Fruit fly (Drosophila melanogaster) whole organism, prepupa: ENCODE measurements around the gene Obp99b.

Experiments
- CG10631 ChIP-seq: fragments of 200-800 bp; sonication (Bioruptor generic); optimal IDR thresholded peaks from 2 replicates; lab custom pipeline; 2016; ENCODE audit warnings: missing biosample characterization, missing genetic modification characterization
- CG10669 ChIP-seq: fragments of 200-800 bp; sonication (Bioruptor generic); optimal IDR thresholded peaks from 3 replicates; lab custom pipeline; 2018; ENCODE audit warnings: missing biosample characterization, mild to moderate bottlenecking, missing genetic modification characterization, moderate library complexity
- CG11294 ChIP-seq: fragments of 200-800 bp; sonication (Bioruptor generic); IDR thresholded peaks from 2 replicates; pipeline ENCODE4 v1.3.6; 2022; ENCODE audit warnings: missing biosample characterization, missing genetic modification characterization
- CG15336 ChIP-seq: fragments of 200-800 bp; sonication (Bioruptor generic); IDR thresholded peaks from 2 replicates; pipeline ENCODE4 v1.3.6; 2022; ENCODE audit warnings: missing biosample characterization, missing genetic modification characterization
- CG1621 ChIP-seq: fragments of 200-800 bp; sonication (Bioruptor generic); optimal IDR thresholded peaks from 3 replicates; lab custom pipeline; 2018; ENCODE audit warnings: missing biosample characterization, mild to moderate bottlenecking, missing genetic modification characterization
- CG16779 ChIP-seq: fragments of 200-800 bp; sonication (Bioruptor generic); optimal IDR thresholded peaks from 3 replicates; lab custom pipeline; 2017; ENCODE audit warnings: missing biosample characterization, mild to moderate bottlenecking, missing genetic modification characterization
- CG3032 ChIP-seq: fragments of 200-800 bp; optimal IDR thresholded peaks from 2 replicates; lab custom pipeline; 2019; ENCODE audit warnings: missing biosample characterization, mild to moderate bottlenecking, missing genetic modification characterization, moderate library complexity
- CG31627 ChIP-seq: fragments of 200-800 bp; sonication (Bioruptor generic); optimal IDR thresholded peaks from 3 replicates; lab custom pipeline; 2016; ENCODE audit warnings: missing biosample characterization, missing genetic modification characterization
- CG32006 ChIP-seq: fragments of 200-800 bp; sonication (Bioruptor generic); optimal IDR thresholded peaks from 3 replicates; lab custom pipeline; 2017; ENCODE audit warnings: missing biosample characterization, mild to moderate bottlenecking, missing genetic modification characterization
- CG34406 ChIP-seq: fragments of 200-800 bp; sonication (Bioruptor generic); optimal IDR thresholded peaks from 3 replicates; lab custom pipeline; 2016; ENCODE audit warnings: missing biosample characterization, missing genetic modification characterization
- CG3919 ChIP-seq: fragments of 200-800 bp; sonication (Bioruptor generic); optimal IDR thresholded peaks from 3 replicates; lab custom pipeline; 2016; ENCODE audit warnings: missing biosample characterization, missing genetic modification characterization
- CG4318 ChIP-seq: fragments of 200-800 bp; sonication (Bioruptor generic); optimal IDR thresholded peaks from 3 replicates; lab custom pipeline; 2017; ENCODE audit warnings: missing biosample characterization, mild to moderate bottlenecking, missing genetic modification characterization
- CG6163 ChIP-seq: fragments of 200-800 bp; sonication (Bioruptor generic); IDR thresholded peaks from 3 replicates; pipeline ENCODE4 v1.3.6; 2022; ENCODE audit warnings: missing biosample characterization, missing genetic modification characterization
- CG6276 ChIP-seq: fragments of 200-800 bp; sonication (Bioruptor generic); optimal IDR thresholded peaks from 2 replicates; lab custom pipeline; 2017; ENCODE audit warnings: missing biosample characterization, mild to moderate bottlenecking, missing genetic modification characterization
- CG6792 ChIP-seq: fragments of 200-800 bp; sonication (Bioruptor generic); optimal IDR thresholded peaks from 3 replicates; lab custom pipeline; 2016; ENCODE audit warnings: missing biosample characterization, missing genetic modification characterization
- CG7368 ChIP-seq: fragments of 200-800 bp; sonication (Bioruptor generic); optimal IDR thresholded peaks from 3 replicates; lab custom pipeline; 2016; ENCODE audit warnings: missing biosample characterization, missing genetic modification characterization
- CG8119 ChIP-seq: fragments of 200-800 bp; sonication (Bioruptor generic); IDR thresholded peaks from 3 replicates; pipeline ENCODE4 v1.3.6; 2022; ENCODE audit warnings: missing biosample characterization, missing genetic modification characterization
- Eip75B ChIP-seq: fragments of 200-800 bp; sonication (Bioruptor generic); optimal IDR thresholded peaks from 3 replicates; lab custom pipeline; 2016; ENCODE audit warnings: missing biosample characterization, missing genetic modification characterization
- Eip78C ChIP-seq: fragments of 200-800 bp; sonication (Bioruptor generic); peaks from one replicate; lab custom pipeline; 2016; ENCODE audit warnings: missing biosample characterization, missing genetic modification characterization
- Gug ChIP-seq: fragments of 200-800 bp; sonication (Bioruptor generic); IDR thresholded peaks from 2 replicates; pipeline ENCODE4 v1.3.6; 2022; ENCODE audit warnings: missing biosample characterization, missing genetic modification characterization
- Hr38 ChIP-seq: sonication (Bioruptor generic); optimal IDR thresholded peaks from 2 replicates; lab custom pipeline; 2016; ENCODE audit warnings: missing biosample characterization, missing genetic modification characterization
- Hr39 ChIP-seq: fragments of 200-800 bp; sonication (Bioruptor generic); optimal IDR thresholded peaks from 2 replicates; lab custom pipeline; 2016; ENCODE audit warnings: missing biosample characterization, missing genetic modification characterization
- Hr4 ChIP-seq: fragments of 200-800 bp; sonication (Bioruptor generic); optimal IDR thresholded peaks from 3 replicates; lab custom pipeline; 2016; ENCODE audit warnings: missing biosample characterization, missing genetic modification characterization
- Lpt ChIP-seq: fragments of 200-800 bp; sonication (Bioruptor generic); optimal IDR thresholded peaks from 3 replicates; lab custom pipeline; 2016; ENCODE audit warnings: missing biosample characterization, missing genetic modification characterization
- Met ChIP-seq: fragments of 200-800 bp; sonication (Bioruptor generic); optimal IDR thresholded peaks from 3 replicates; lab custom pipeline; 2016; ENCODE audit warnings: missing biosample characterization, missing genetic modification characterization
- OdsH ChIP-seq: fragments of 200-800 bp; sonication (Bioruptor generic); optimal IDR thresholded peaks from 3 replicates; lab custom pipeline; 2016; ENCODE audit warnings: missing biosample characterization, missing genetic modification characterization
- Smox ChIP-seq: fragments of 200-800 bp; sonication (Bioruptor generic); optimal IDR thresholded peaks from 3 replicates; lab custom pipeline; 2016; ENCODE audit warnings: missing biosample characterization, missing genetic modification characterization
- achi ChIP-seq: fragments of 200-800 bp; sonication (Bioruptor generic); optimal IDR thresholded peaks from 3 replicates; lab custom pipeline; 2016; ENCODE audit warnings: missing biosample characterization, missing genetic modification characterization
- acj6 ChIP-seq: fragments of 200-800 bp; sonication (Bioruptor generic); optimal IDR thresholded peaks from 3 replicates; lab custom pipeline; 2016; ENCODE audit warnings: missing biosample characterization, missing genetic modification characterization
- dac ChIP-seq: fragments of 200-800 bp; sonication (Bioruptor generic); optimal IDR thresholded peaks from 2 replicates; lab custom pipeline; 2017; ENCODE audit warnings: missing biosample characterization, mild to moderate bottlenecking, missing genetic modification characterization
- eg ChIP-seq: fragments of 200-800 bp; sonication (Bioruptor generic); IDR thresholded peaks from 3 replicates; pipeline ENCODE4 v1.3.6; 2022; ENCODE audit warnings: missing biosample characterization, missing genetic modification characterization
- fd59A ChIP-seq: fragments of 200-800 bp; sonication (Bioruptor generic); optimal IDR thresholded peaks from 2 replicates; lab custom pipeline; 2017; ENCODE audit warnings: missing biosample characterization, mild to moderate bottlenecking, missing genetic modification characterization, missing genetic modification reagents
- fd85E ChIP-seq: fragments of 200-800 bp; sonication (Bioruptor generic); optimal IDR thresholded peaks from 3 replicates; lab custom pipeline; 2016; ENCODE audit warnings: missing biosample characterization, missing genetic modification characterization
- fkh ChIP-seq: fragments of 200-800 bp; sonication (Bioruptor generic); optimal IDR thresholded peaks from 3 replicates; lab custom pipeline; 2017; ENCODE audit warnings: missing biosample characterization, mild to moderate bottlenecking, missing genetic modification characterization, moderate library complexity
- pdm3 ChIP-seq: fragments of 200-800 bp; sonication (Bioruptor generic); optimal IDR thresholded peaks from 3 replicates; lab custom pipeline; 2016; ENCODE audit warnings: missing biosample characterization, missing genetic modification characterization
- spab ChIP-seq: fragments of 200-800 bp; sonication (Bioruptor generic); optimal IDR thresholded peaks from 2 replicates; lab custom pipeline; 2017; ENCODE audit warnings: missing biosample characterization, mild to moderate bottlenecking, missing genetic modification characterization, missing genetic modification reagents
- topi ChIP-seq: fragments of 200-800 bp; sonication (Bioruptor generic); optimal IDR thresholded peaks from 3 replicates; lab custom pipeline; 2016; ENCODE audit warnings: missing biosample characterization, missing genetic modification characterization

Obp99b gene

DNA sequence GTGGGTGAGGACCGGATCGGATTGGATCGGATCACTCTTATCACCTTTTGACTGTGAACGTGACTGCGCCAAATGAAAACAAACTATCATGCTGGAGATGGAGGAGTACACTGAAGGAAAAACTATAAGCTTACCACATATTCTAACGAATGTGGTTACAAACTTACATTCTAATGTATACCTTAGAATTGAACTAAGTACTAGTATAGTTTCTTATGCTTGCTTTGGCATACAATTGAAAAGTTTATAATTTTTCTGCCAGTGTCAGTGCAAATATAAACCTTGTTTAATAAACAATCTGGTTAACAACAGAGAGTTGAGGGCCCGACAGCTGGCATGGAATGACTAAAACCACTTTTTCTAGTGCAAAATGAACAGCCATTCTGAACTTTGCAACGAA lies 823 bp upstream of the Obp99b start:
- TF ChIP-seq CG31627 (GFP tag; lab: Kevin White, UChicago) (no peak), fkh (GFP tag; lab: Kevin White, UChicago) (peak; percentile 22), dac (GFP tag; lab: Kevin White, UChicago) (peak; percentile 27), CG16779 (tag; lab: Kevin White, UChicago) (no peak), CG11294 (GFP tag; lab: Robert Waterston, UW) (peak; percentile 33; the same call in 1 of the 2 replicates), topi (GFP tag; lab: Kevin White, UChicago) (peak; percentile 6), OdsH (GFP tag; lab: Kevin White, UChicago) (peak; percentile 24), Hr39 (GFP tag; lab: Kevin White, UChicago) (peak; percentile 4), CG3919 (GFP tag; lab: Kevin White, UChicago) (peak; percentile 6), CG4318 (GFP tag; lab: Kevin White, UChicago) (peak; percentile 55), CG6163 (peak; percentile 45; the same call in 2 of the 3 replicates), Hr4 (GFP tag; lab: Kevin White, UChicago) (peak; percentile 72), eg (GFP tag; lab: Robert Waterston, UW) (peak; percentile 76), Eip78C (GFP tag; lab: Kevin White, UChicago) (peak; percentile 5), achi (GFP tag; lab: Kevin White, UChicago) (peak; percentile 15), CG10631 (no peak), CG32006 (GFP tag; lab: Kevin White, UChicago) (peak; percentile 47), CG15336 (GFP tag; lab: Robert Waterston, UW) (peak; percentile 63), CG6792 (GFP tag; lab: Kevin White, UChicago) (no peak), acj6 (no peak), CG7368 (GFP tag; lab: Kevin White, UChicago) (no peak), Eip75B (no peak), Gug (GFP tag; lab: Robert Waterston, UW) (peak; percentile 47), CG8119 (GFP tag; lab: Robert Waterston, UW) (peak; percentile 57; the same call in 2 of the 3 replicates), Lpt (peak; percentile 24), CG3032 (peak; percentile 4), CG6276 (GFP tag; lab: Kevin White, UChicago) (peak; percentile 17)
- TF ChIP-seq, all 60 proteins: peak for 20

DNA sequence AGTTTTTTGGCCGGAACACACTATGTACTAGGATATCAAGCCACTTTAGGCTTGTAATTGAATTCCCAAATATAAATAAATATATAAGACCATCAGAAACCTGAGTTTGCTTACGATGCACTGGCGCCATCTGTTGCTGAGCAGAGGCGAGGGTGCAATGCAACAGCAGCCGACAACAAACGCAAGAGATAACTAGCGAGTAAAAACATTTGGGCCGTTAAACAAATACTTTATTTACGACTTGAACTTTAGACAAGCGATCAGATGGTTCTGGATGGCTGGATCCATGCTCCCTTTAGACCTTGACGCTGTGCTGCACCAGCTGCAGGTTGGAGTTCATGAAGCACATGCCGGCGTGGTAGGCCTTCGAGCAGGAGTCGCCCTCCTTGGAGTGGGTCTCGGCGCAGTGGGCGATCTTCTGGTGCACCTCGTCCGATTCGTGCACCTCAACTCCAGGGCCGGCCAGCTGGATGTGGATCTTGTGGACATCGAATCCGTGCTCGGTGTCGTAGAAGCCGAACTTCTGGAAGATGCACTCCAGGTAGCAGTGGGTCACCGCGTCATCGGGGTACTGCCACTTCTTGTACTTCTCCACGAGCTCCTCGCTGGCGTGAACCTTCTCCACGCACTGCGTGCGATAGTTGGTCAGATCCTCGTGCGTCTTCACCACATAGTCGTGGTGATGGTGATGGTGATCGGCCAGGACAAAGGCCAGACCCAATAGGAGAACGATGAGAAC lies 484 bp downstream of the Obp99b start:
- no peak for TF ChIP-seq CG11294 (GFP tag; lab: Robert Waterston, UW)
- no peak for TF ChIP-seq fd85E (GFP tag; lab: Kevin White, UChicago)
- no peak for TF ChIP-seq CG7368 (GFP tag; lab: Kevin White, UChicago)
- TF ChIP-seq CG34406 (GFP tag; lab: Kevin White, UChicago): no peak
- TF ChIP-seq spab (GFP tag; lab: Kevin White, UChicago): no peak
- TF ChIP-seq fd59A (GFP tag; lab: Kevin White, UChicago): no peak
- TF ChIP-seq Hr38 (GFP tag; lab: Kevin White, UChicago): no peak
- TF ChIP-seq fkh (GFP tag; lab: Kevin White, UChicago): no peak
- peak; percentile 36 for TF ChIP-seq Eip78C (GFP tag; lab: Kevin White, UChicago)
- no peak for TF ChIP-seq CG1621 (tag; lab: Kevin White, UChicago)
- no peak for TF ChIP-seq CG10669
- no peak for TF ChIP-seq achi (GFP tag; lab: Kevin White, UChicago)
- TF ChIP-seq CG10631: no peak
- no peak for TF ChIP-seq CG6276 (GFP tag; lab: Kevin White, UChicago)
- TF ChIP-seq CG3919 (GFP tag; lab: Kevin White, UChicago): peak; percentile 5
- no peak for TF ChIP-seq Smox (GFP tag; lab: Kevin White, UChicago)
- no peak for TF ChIP-seq Met (GFP tag; lab: Kevin White, UChicago)
- no peak for TF ChIP-seq CG8119 (GFP tag; lab: Robert Waterston, UW)
- TF ChIP-seq OdsH (GFP tag; lab: Kevin White, UChicago): peak; percentile 6
- TF ChIP-seq CG15336 (GFP tag; lab: Robert Waterston, UW): no peak
- TF ChIP-seq dac (GFP tag; lab: Kevin White, UChicago): no peak
- no peak for TF ChIP-seq pdm3
